Worm (Caenorhabditis elegans): ENCODE data around the gene glct-6.

DNA sequence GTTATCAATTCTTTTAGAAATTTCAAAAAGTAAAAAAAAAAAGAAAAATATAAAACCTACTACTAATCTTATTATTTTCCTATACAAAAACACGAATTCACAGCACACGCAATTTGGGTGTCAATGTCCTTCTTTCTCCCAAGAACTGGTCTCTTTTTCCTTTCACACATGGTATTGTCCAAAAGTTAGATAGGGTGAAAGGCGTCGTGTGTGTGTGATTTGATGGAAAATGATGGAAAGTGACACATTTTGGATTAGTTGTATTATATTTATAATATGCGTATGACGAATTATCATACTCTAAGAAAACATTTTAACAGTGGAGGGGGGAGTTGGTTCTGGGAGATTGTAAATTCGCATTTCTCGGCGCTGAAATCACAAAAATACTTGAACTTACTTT lies 43.7 kb downstream of the glct-6 start:
- TF ChIP-seq nhr-237 (tag; optimal IDR thresholded peaks at IDR 0.05) (no peak), ZK546.5 (tag; optimal IDR thresholded peaks at IDR 0.05) (no peak), lsy-2 (tag; optimal IDR thresholded peaks at IDR 0.05) (no peak), pqm-1 (tag; optimal IDR thresholded peaks at IDR 0.05) (no peak), ceh-82 (tag; optimal IDR thresholded peaks at IDR 0.05) (no peak), ctbp-1 (GFP tag; IDR thresholded peaks at IDR 0.05) (no peak), ztf-7 (tag; optimal IDR thresholded peaks at IDR 0.05) (no peak), ceh-20 (GFP tag; IDR thresholded peaks at IDR 0.05) (no peak), ceh-28 (tag; optimal IDR thresholded peaks at IDR 0.05) (no peak)
